Fruit fly (Drosophila melanogaster) S2 (cell line): Measurements from ENCODE around the gene CG34428.

Experiments used
- CG8478 ChIP-seq: fragments of >200 bp; optimal IDR thresholded peaks from 2 replicates; lab custom pipeline; 2018
- CTCF ChIP-seq, 2 experiments: fragments of >200 bp; optimal IDR thresholded peaks; 2 replicates each; lab custom pipeline; 2018

DNA sequence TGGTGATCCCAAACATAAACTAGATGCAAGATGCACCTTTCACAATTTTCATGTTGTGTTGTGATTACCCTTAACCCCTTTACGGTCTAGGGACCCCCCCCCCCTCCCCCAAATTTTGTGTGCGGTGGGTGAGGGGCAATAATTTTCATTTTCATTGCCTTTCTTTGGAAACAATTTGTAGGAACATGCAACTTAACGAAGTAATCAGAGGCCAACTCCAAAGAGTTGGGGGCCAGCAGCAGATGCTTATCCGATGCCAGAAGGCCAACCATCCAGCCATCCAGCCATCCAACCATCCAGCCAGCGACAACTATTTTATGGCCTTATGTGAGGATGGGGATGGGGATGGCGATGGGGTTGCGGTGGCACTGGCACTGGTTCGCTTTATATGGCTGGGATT, 3.4 kb downstream of the CG34428 start:
- TF ChIP-seq CTCF (optimal IDR thresholded peaks at IDR 0.05; lab: Kevin White, UChicago) (no peak), CG8478 (no peak)
